Worm (Caenorhabditis elegans): ENCODE results near the gene lov-1.

The lov-1 gene

DNA sequence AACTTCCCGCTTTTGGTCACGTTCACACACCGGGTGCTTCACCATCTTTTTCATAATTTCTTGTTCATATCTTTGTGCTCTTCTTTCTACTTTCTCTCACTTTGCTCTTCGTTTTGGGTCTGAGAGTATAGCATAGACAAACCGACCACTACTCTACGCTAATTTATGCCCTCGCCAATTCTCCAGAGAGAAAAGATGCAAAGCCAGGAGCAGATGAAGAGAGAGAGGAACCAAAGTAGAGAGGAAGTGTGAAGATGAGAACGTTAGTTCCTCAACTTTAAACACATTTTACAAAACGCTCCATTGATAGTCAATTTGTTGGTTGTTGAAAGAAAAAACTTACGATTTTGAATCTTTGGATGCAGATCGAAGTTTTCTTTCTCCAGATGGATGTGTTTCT lies 46.1 kb upstream of the lov-1 start:
- no peak for TF ChIP-seq skn-1 (tag; optimal IDR thresholded peaks at IDR 0.05)
- TF ChIP-seq nhr-23 (tag; optimal IDR thresholded peaks at IDR 0.05): no peak
- TF ChIP-seq nfya-1 (tag; optimal IDR thresholded peaks at IDR 0.05; ENCODE audit: insufficient read depth): no peak
- no peak for TF ChIP-seq nhr-43 (tag; optimal IDR thresholded peaks at IDR 0.05; ENCODE audit: poor library complexity, severe bottlenecking)
- TF ChIP-seq ztf-4 (tag; optimal IDR thresholded peaks at IDR 0.05): no peak
- TF ChIP-seq zag-1 (tag; optimal IDR thresholded peaks at IDR 0.05): no peak
- no peak for TF ChIP-seq fkh-2 (tag; optimal IDR thresholded peaks at IDR 0.05)
- no peak for TF ChIP-seq egl-27 (tag; optimal IDR thresholded peaks at IDR 0.05)
- no peak for TF ChIP-seq ceh-9 (tag; optimal IDR thresholded peaks at IDR 0.05)
- no peak for TF ChIP-seq nhr-237 (tag; optimal IDR thresholded peaks at IDR 0.05)

DNA sequence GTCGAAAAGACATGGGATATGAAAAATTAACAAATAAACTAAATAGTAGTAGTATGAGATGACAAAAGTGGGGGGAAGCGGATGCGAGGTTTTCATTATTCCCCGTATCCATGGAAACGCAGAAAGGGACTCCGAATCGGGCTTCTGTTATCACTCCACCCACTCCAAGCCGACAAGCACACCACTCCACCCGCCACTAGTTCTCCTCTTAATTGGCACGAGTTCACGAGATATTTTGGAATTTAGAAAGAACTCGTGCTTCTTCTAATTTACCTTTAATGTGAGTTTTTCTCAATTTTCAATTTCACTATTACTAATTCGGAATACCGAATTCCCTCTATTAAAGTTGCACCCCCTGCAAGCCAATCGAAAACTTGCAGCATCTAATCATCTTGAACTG lies 44.7 kb upstream of the lov-1 start:
- TF ChIP-seq nhr-11 (tag; optimal IDR thresholded peaks at IDR 0.05) (peak; percentile 62), jun-1 (tag; optimal IDR thresholded peaks at IDR 0.05) (no peak), mml-1 (tag; optimal IDR thresholded peaks at IDR 0.05) (no peak)

DNA sequence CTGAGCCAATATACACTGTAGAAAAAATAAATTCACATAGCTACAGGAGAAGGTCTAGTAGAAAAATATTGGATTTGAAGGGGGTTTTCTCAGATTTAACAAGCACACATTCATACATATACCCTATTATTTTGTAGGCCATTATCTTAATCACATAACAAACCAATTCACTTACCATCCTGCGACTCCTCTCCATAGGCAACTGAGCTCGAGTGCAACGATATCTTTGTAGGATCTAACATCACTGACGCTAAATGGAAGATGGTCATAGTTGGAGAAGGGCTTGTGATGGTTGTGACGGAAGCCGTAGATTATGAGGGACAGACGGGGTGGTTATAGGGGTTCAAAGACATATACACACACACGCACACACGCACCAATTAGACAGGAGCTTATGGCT lies 42.5 kb upstream of the lov-1 start:
- TF ChIP-seq nhr-25 (tag; optimal IDR thresholded peaks at IDR 0.05) (no peak), nhr-77 (tag; optimal IDR thresholded peaks at IDR 0.05) (no peak), pha-4 (tag; optimal IDR thresholded peaks at IDR 0.05) (no peak), nhr-12 (tag; optimal IDR thresholded peaks at IDR 0.05) (no peak), ama-1 (optimal IDR thresholded peaks at IDR 0.05) (no peak), fkh-2 (tag; optimal IDR thresholded peaks at IDR 0.05) (no peak), mdl-1 (tag; optimal IDR thresholded peaks at IDR 0.05) (no peak), ceh-82 (tag; optimal IDR thresholded peaks at IDR 0.05) (no peak), ceh-28 (tag; optimal IDR thresholded peaks at IDR 0.05) (no peak), nhr-23 (tag; optimal IDR thresholded peaks at IDR 0.05) (no peak), nhr-11 (tag; optimal IDR thresholded peaks at IDR 0.05) (no peak)

DNA sequence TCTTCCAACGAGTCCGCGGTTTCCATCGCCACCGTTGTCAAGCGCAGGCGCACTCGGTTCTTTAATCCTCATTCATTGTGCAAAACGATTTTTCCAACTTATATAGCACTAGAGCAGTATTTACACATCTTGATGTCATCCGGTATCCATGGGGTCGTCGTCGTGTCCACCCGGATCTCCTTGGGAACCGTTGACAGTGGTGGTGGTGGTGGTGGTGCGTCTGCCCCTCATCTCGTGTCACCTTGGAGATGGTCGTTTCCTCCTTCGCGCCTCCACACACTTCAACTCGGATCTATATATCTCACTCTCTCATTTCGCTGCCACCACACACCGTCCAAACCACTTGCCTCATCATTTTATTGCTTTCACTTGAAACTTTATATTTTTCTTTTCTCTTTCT lies 41.2 kb upstream of the lov-1 start:
- TF ChIP-seq nhr-67 (tag; optimal IDR thresholded peaks at IDR 0.05) (no peak), lsy-12 (tag; optimal IDR thresholded peaks at IDR 0.05) (no peak), mml-1 (tag; optimal IDR thresholded peaks at IDR 0.05) (no peak), sea-2 (GFP tag; optimal IDR thresholded peaks at IDR 0.05) (no peak), hmg-11 (tag; optimal IDR thresholded peaks at IDR 0.05) (no peak), nhr-11 (tag; optimal IDR thresholded peaks at IDR 0.05) (no peak), ceh-82 (tag; optimal IDR thresholded peaks at IDR 0.05) (no peak), ceh-9 (tag; optimal IDR thresholded peaks at IDR 0.05) (no peak), nhr-25 (tag; optimal IDR thresholded peaks at IDR 0.05) (no peak), lin-39 (tag; optimal IDR thresholded peaks at IDR 0.05) (no peak), tbx-2 (tag; optimal IDR thresholded peaks at IDR 0.05) (no peak), pha-4 (tag; optimal IDR thresholded peaks at IDR 0.05) (no peak)

DNA sequence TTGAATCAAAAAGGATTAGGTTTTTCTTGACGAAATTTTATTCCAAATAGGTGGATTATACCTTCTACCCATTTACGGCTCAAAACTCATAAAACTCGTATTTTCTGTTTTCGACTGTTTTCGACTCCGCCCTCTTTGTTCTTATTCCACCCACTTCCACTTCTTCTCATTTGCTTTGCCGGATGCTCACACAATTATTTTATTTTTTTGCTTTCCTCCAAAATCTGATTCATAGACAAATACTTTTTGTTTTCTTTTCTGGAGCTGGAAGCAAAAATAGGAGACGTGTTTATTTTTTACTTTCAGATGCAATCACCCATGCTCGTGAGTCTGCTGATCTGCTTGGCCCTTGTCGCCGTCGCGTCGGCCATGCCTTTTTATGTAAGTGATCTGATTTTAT lies 33.5 kb upstream of the lov-1 start, which contains the start of gene nlp-63:
TSS of gene nlp-63 (plus strand) at position 301 of the 400 bp plus-strand sequence.
- TF ChIP-seq egl-27 (tag; optimal IDR thresholded peaks at IDR 0.05): no peak
- TF ChIP-seq egl-5 (tag; optimal IDR thresholded peaks at IDR 0.05): no peak
- TF ChIP-seq ceh-16 (tag; optimal IDR thresholded peaks at IDR 0.05): no peak
- TF ChIP-seq aly-2 (tag; optimal IDR thresholded peaks at IDR 0.05): no peak
- no peak for TF ChIP-seq elt-1 (tag; optimal IDR thresholded peaks at IDR 0.05)
- no peak for TF ChIP-seq ceh-28 (tag; optimal IDR thresholded peaks at IDR 0.05)
- TF ChIP-seq nhr-43 (tag; optimal IDR thresholded peaks at IDR 0.05; ENCODE audit: poor library complexity, severe bottlenecking): no peak
- TF ChIP-seq nhr-67 (tag; optimal IDR thresholded peaks at IDR 0.05): no peak

DNA sequence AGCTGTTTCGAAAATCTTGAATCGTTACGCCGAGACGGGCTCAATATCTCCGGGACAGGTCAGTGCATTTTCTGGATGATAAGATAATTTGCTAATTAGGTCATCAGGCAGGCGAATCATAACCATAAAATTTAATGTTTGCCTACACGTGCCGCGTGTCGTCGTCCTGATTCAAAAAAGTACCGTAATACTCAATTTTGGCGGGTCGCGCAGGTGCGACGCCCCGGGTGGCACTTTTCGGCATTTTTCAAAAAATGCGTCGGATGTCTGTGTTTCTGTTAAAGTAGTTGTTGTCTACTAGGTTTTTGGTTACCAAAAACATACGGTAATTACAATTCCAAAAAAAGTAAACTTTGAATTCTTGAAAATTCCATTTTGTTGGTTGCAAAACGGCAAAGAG lies 25.9 kb upstream of the lov-1 start:
- no peak for TF ChIP-seq ceh-16 (tag; optimal IDR thresholded peaks at IDR 0.05)
- TF ChIP-seq elt-2 (tag; optimal IDR thresholded peaks at IDR 0.05): no peak
- no peak for TF ChIP-seq nhr-11 (tag; optimal IDR thresholded peaks at IDR 0.05)
- no peak for TF ChIP-seq nfya-1 (tag; optimal IDR thresholded peaks at IDR 0.05; ENCODE audit: insufficient read depth)
- TF ChIP-seq ceh-82 (tag; optimal IDR thresholded peaks at IDR 0.05): no peak
- no peak for TF ChIP-seq nhr-237 (tag; optimal IDR thresholded peaks at IDR 0.05)
- TF ChIP-seq elt-3 (tag; optimal IDR thresholded peaks at IDR 0.05): no peak
- TF ChIP-seq egl-5 (tag; optimal IDR thresholded peaks at IDR 0.05): no peak
- TF ChIP-seq unc-62 (GFP tag; optimal IDR thresholded peaks at IDR 0.05): no peak
- TF ChIP-seq fos-1 (tag; optimal IDR thresholded peaks at IDR 0.05): no peak
- TF ChIP-seq sea-2 (GFP tag; optimal IDR thresholded peaks at IDR 0.05): no peak
- TF ChIP-seq lsy-12 (tag; optimal IDR thresholded peaks at IDR 0.05): no peak
- TF ChIP-seq lin-15B (tag; optimal IDR thresholded peaks at IDR 0.05): no peak
- TF ChIP-seq pqm-1 (tag; optimal IDR thresholded peaks at IDR 0.05): no peak
- no peak for TF ChIP-seq elt-1 (tag; optimal IDR thresholded peaks at IDR 0.05)
- TF ChIP-seq R02D3.7 (tag; optimal IDR thresholded peaks at IDR 0.05): no peak
- TF ChIP-seq tbx-2 (tag; optimal IDR thresholded peaks at IDR 0.05): no peak
- no peak for TF ChIP-seq nhr-76 (tag; optimal IDR thresholded peaks at IDR 0.05)
